Fruit fly (Drosophila melanogaster) whole organism, adult: ENCODE data around the gene CG8837.

Experiments
- CG12768 ChIP-seq: fragments of 200-800 bp; sonication (Bioruptor generic); optimal IDR thresholded peaks from 2 replicates; lab custom pipeline; 2017; ENCODE audit warnings: missing biosample characterization, missing genetic modification characterization, mild to moderate bottlenecking, moderate library complexity, missing genetic modification reagents
- CG14711 ChIP-seq: fragments of 200-800 bp; sonication (Bioruptor generic); optimal IDR thresholded peaks from 2 replicates; lab custom pipeline; 2018; ENCODE audit warnings: missing biosample characterization, mild to moderate bottlenecking, missing genetic modification characterization, moderate library complexity
- CG33017 ChIP-seq: fragments of 200-800 bp; sonication (Bioruptor generic); optimal IDR thresholded peaks from 2 replicates; lab custom pipeline; 2018; ENCODE audit warnings: missing biosample characterization, mild to moderate bottlenecking, missing genetic modification characterization, moderate library complexity
- CG5204 ChIP-seq: fragments of 200-800 bp; sonication (Bioruptor generic); optimal IDR thresholded peaks from 2 replicates; lab custom pipeline; 2016; ENCODE audit warnings: missing biosample characterization, missing genetic modification characterization
- CG7101 ChIP-seq: fragments of 200-800 bp; sonication (Bioruptor generic); optimal IDR thresholded peaks from 2 replicates; lab custom pipeline; 2018; ENCODE audit warnings: missing biosample characterization, mild to moderate bottlenecking, missing genetic modification characterization, moderate library complexity
- Clk ChIP-seq: fragments of 200-800 bp; sonication (Bioruptor generic); optimal IDR thresholded peaks from 2 replicates; lab custom pipeline; 2017; ENCODE audit warnings: missing biosample characterization, missing genetic modification characterization
- Crg-1 ChIP-seq: fragments of 200-800 bp; sonication (Bioruptor generic); optimal IDR thresholded peaks from 2 replicates; lab custom pipeline; 2016; ENCODE audit warnings: missing biosample characterization, missing genetic modification characterization
- Hr96 ChIP-seq: fragments of 200-800 bp; sonication (Bioruptor generic); optimal IDR thresholded peaks from 2 replicates; lab custom pipeline; 2016; ENCODE audit warnings: missing biosample characterization, missing genetic modification characterization
- cnc ChIP-seq, 2 experiments: fragments of >200 bp; optimal IDR thresholded peaks; 2 replicates each; lab custom pipeline; 2017
- kay ChIP-seq: fragments of 200-800 bp; sonication (Bioruptor generic); peaks from one replicate; lab custom pipeline; 2016; ENCODE audit warnings: missing biosample characterization, missing genetic modification characterization, borderline replicate concordance
- pad ChIP-seq: fragments of 200-800 bp; sonication (Bioruptor generic); optimal IDR thresholded peaks from 3 replicates; lab custom pipeline; 2017; ENCODE audit warnings: missing biosample characterization, missing genetic modification characterization, mild to moderate bottlenecking, moderate library complexity, missing genetic modification reagents
- tj ChIP-seq: fragments of 200-800 bp; sonication (Bioruptor generic); optimal IDR thresholded peaks from 3 replicates; lab custom pipeline; 2017; ENCODE audit warnings: missing biosample characterization, mild to moderate bottlenecking, missing genetic modification characterization, moderate library complexity
- toe ChIP-seq: fragments of 200-800 bp; sonication (Bioruptor generic); optimal IDR thresholded peaks from 2 replicates; lab custom pipeline; 2016; ENCODE audit warnings: missing biosample characterization, missing genetic modification characterization

dm6 chr2L:3342369-3342768 is 22.3 kb downstream of the CG8837 start:
- TF ChIP-seq CG14711 (no peak), tj (GFP tag; lab: Kevin White, UChicago) (no peak), cnc (optimal IDR thresholded peaks at IDR 0.05; lab: Kevin White, UChicago) (no peak), pad (no peak), Crg-1 (GFP tag; lab: Kevin White, UChicago) (no peak), Clk (GFP tag; lab: Kevin White, UChicago) (no peak), CG33017 (tag; lab: Kevin White, UChicago) (no peak), CG7101 (tag; lab: Kevin White, UChicago) (no peak), Hr96 (no peak), toe (GFP tag; lab: Kevin White, UChicago) (no peak), CG12768 (GFP tag; lab: Kevin White, UChicago) (no peak), CG5204 (GFP tag; lab: Kevin White, UChicago) (no peak), kay (no peak)
